Worm (Caenorhabditis elegans) whole organism, L2 larva: ENCODE measurements around the gene rpb-9.

Experiments
- C34F6.9 ChIP-seq: fragments of 150-350 bp; optimal IDR thresholded peaks from 2 replicates; lab custom pipeline; 2014; ENCODE audit warnings: missing biosample characterization, missing genetic modification characterization
- R02D3.7 ChIP-seq: fragments of 150-350 bp; optimal IDR thresholded peaks from 2 replicates; lab custom pipeline; 2014; ENCODE audit warnings: missing biosample characterization, missing genetic modification characterization
- Y55F3AM.14 ChIP-seq: fragments of 200-800 bp; sonication (Bioruptor generic); optimal IDR thresholded peaks from 2 replicates; lab custom pipeline; 2018; ENCODE audit warnings: mild to moderate bottlenecking, missing genetic modification characterization, missing compliant biosample characterization
- ZK546.5 ChIP-seq: sonication (generic microtip); optimal IDR thresholded peaks from 2 replicates; lab custom pipeline; 2017; ENCODE audit warnings: missing biosample characterization, missing genetic modification characterization
- aly-2 ChIP-seq: fragments of 150-350 bp; optimal IDR thresholded peaks from 2 replicates; lab custom pipeline; 2014; ENCODE audit warnings: missing biosample characterization, missing genetic modification characterization
- ama-1 ChIP-seq: fragments of 150-350 bp; optimal IDR thresholded peaks from 2 replicates; lab custom pipeline; 2018; ENCODE audit warnings: inconsistent platforms
- blmp-1 ChIP-seq: sonication (generic microtip); optimal IDR thresholded peaks from 2 replicates; lab custom pipeline; 2017; ENCODE audit warnings: missing genetic modification characterization, mild to moderate bottlenecking, missing compliant biosample characterization, antibody characterized with exemption, moderate library complexity; ENCODE audit not compliant: insufficient read depth
- ceh-16 ChIP-seq: fragments of 150-350 bp; optimal IDR thresholded peaks from 2 replicates; lab custom pipeline; 2014; ENCODE audit warnings: missing biosample characterization, missing genetic modification characterization
- ceh-82 ChIP-seq: fragments of 150-350 bp; optimal IDR thresholded peaks from 2 replicates; lab custom pipeline; 2014; ENCODE audit warnings: missing biosample characterization, missing genetic modification characterization
- crh-2 ChIP-seq: sonication (generic microtip); optimal IDR thresholded peaks from 2 replicates; lab custom pipeline; 2017; ENCODE audit warnings: missing biosample characterization, missing genetic modification characterization
- dmd-4 ChIP-seq: sonication (generic microtip); optimal IDR thresholded peaks from 2 replicates; lab custom pipeline; 2017; ENCODE audit warnings: missing biosample characterization, missing genetic modification characterization
- egl-27 ChIP-seq: sonication (generic microtip); optimal IDR thresholded peaks from 3 replicates; lab custom pipeline; 2017; ENCODE audit warnings: missing biosample characterization, missing genetic modification reagents, missing genetic modification characterization
- elt-1 ChIP-seq: fragments of 150-350 bp; optimal IDR thresholded peaks from 2 replicates; lab custom pipeline; 2014; ENCODE audit warnings: missing biosample characterization, missing genetic modification characterization
- elt-3 ChIP-seq: sonication (generic microtip); optimal IDR thresholded peaks from 2 replicates; lab custom pipeline; 2017; ENCODE audit warnings: missing biosample characterization, missing genetic modification characterization
- fos-1 ChIP-seq: fragments of 150-350 bp; optimal IDR thresholded peaks from 2 replicates; lab custom pipeline; 2014; ENCODE audit warnings: missing biosample characterization, missing genetic modification characterization
- gmeb-1 ChIP-seq: fragments of 150-350 bp; optimal IDR thresholded peaks from 2 replicates; lab custom pipeline; 2014; ENCODE audit warnings: missing biosample characterization, missing genetic modification characterization
- lin-11 ChIP-seq: fragments of 150-350 bp; sonication (generic microtip); optimal IDR thresholded peaks from 2 replicates; lab custom pipeline; 2014; ENCODE audit warnings: missing biosample characterization, missing genetic modification characterization, inconsistent platforms, mixed read lengths
- lin-13 ChIP-seq: fragments of 150-350 bp; optimal IDR thresholded peaks from 2 replicates; lab custom pipeline; 2014; ENCODE audit warnings: missing biosample characterization, missing genetic modification reagents, missing genetic modification characterization
- lin-39 ChIP-seq: fragments of 150-350 bp; optimal IDR thresholded peaks from 2 replicates; lab custom pipeline; 2014; ENCODE audit warnings: missing biosample characterization, missing genetic modification reagents, missing genetic modification characterization
- lsy-2 ChIP-seq, 2 experiments: fragments of 150-350 bp in 1 of 2; sonication (generic microtip) in 1 of 2; optimal IDR thresholded peaks; 2 replicates each; lab custom pipeline; 2014 to 2017; ENCODE audit warnings: missing biosample characterization in 2 of 2, missing genetic modification characterization in 2 of 2
- mab-5 ChIP-seq: fragments of 150-350 bp; optimal IDR thresholded peaks from 2 replicates; lab custom pipeline; 2014; ENCODE audit warnings: missing biosample characterization, missing genetic modification characterization
- mbf-1 ChIP-seq: sonication (generic microtip); optimal IDR thresholded peaks from 2 replicates; lab custom pipeline; 2017; ENCODE audit warnings: missing biosample characterization, missing genetic modification characterization
- mdl-1 ChIP-seq, 2 experiments: fragments of 150-350 bp in 1 of 2; sonication (generic microtip) in 1 of 2; optimal IDR thresholded peaks; 2 replicates each; lab custom pipeline; 2017; ENCODE audit warnings: missing biosample characterization in 2 of 2, missing genetic modification characterization in 2 of 2
- nhr-10 ChIP-seq: sonication (generic microtip); optimal IDR thresholded peaks from 2 replicates; lab custom pipeline; 2017; ENCODE audit warnings: missing biosample characterization, missing genetic modification characterization
- nhr-11 ChIP-seq: fragments of 150-350 bp; optimal IDR thresholded peaks from 2 replicates; lab custom pipeline; 2014; ENCODE audit warnings: missing biosample characterization, missing genetic modification characterization
- nhr-12 ChIP-seq: fragments of 150-350 bp; optimal IDR thresholded peaks from 2 replicates; lab custom pipeline; 2014; ENCODE audit warnings: missing biosample characterization, missing genetic modification characterization
- nhr-129 ChIP-seq: fragments of 150-350 bp; optimal IDR thresholded peaks from 2 replicates; lab custom pipeline; 2014; ENCODE audit warnings: missing biosample characterization, missing genetic modification characterization
- nhr-21 ChIP-seq: fragments of 150-350 bp; optimal IDR thresholded peaks from 2 replicates; lab custom pipeline; 2014; ENCODE audit warnings: missing biosample characterization, missing genetic modification characterization
- nhr-23 ChIP-seq: fragments of 150-350 bp; optimal IDR thresholded peaks from 2 replicates; lab custom pipeline; 2014; ENCODE audit warnings: missing biosample characterization, missing genetic modification reagents, missing genetic modification characterization
- nhr-237 ChIP-seq: fragments of 150-350 bp; optimal IDR thresholded peaks from 2 replicates; lab custom pipeline; 2014; ENCODE audit warnings: missing biosample characterization, missing genetic modification characterization
- nhr-25 ChIP-seq: fragments of 150-350 bp; sonication (generic microtip); optimal IDR thresholded peaks from 3 replicates; lab custom pipeline; 2014; ENCODE audit warnings: missing biosample characterization, missing genetic modification characterization
- nhr-6 ChIP-seq: fragments of 150-350 bp; optimal IDR thresholded peaks from 2 replicates; lab custom pipeline; 2014; ENCODE audit warnings: missing biosample characterization, missing genetic modification characterization
- nhr-77 ChIP-seq: fragments of 150-350 bp; optimal IDR thresholded peaks from 2 replicates; lab custom pipeline; 2014; ENCODE audit warnings: missing biosample characterization, missing genetic modification characterization
- peb-1 ChIP-seq: fragments of 150-350 bp; optimal IDR thresholded peaks from 2 replicates; lab custom pipeline; 2014; ENCODE audit warnings: missing biosample characterization, missing genetic modification characterization
- skn-1 ChIP-seq: sonication (generic microtip); optimal IDR thresholded peaks from 2 replicates; lab custom pipeline; 2017; ENCODE audit warnings: missing biosample characterization, missing genetic modification characterization
- sma-3 ChIP-seq: sonication (generic microtip); optimal IDR thresholded peaks from 2 replicates; lab custom pipeline; 2016; ENCODE audit warnings: missing genetic modification reagents, missing genetic modification characterization, missing compliant biosample characterization
- sma-9 ChIP-seq, 2 experiments: fragments of 150-350 bp in 1 of 2; sonication (generic microtip) in 1 of 2; optimal IDR thresholded peaks; 2 replicates each; lab custom pipeline; 2014 to 2016; ENCODE audit warnings: missing genetic modification characterization in 2 of 2, mild to moderate bottlenecking in 1 of 2, missing biosample characterization in 1 of 2, missing compliant biosample characterization in 1 of 2, missing genetic modification reagents in 1 of 2, moderate library complexity in 1 of 2
- snpc-4 ChIP-seq: fragments of 150-350 bp; optimal IDR thresholded peaks from 2 replicates; lab custom pipeline; 2014; ENCODE audit warnings: missing biosample characterization, missing genetic modification characterization
- unc-39 ChIP-seq: fragments of 150-350 bp; optimal IDR thresholded peaks from 2 replicates; lab custom pipeline; 2014; ENCODE audit warnings: missing biosample characterization, missing genetic modification characterization
- unc-55 ChIP-seq: fragments of 150-350 bp; sonication (generic microtip); optimal IDR thresholded peaks from 3 replicates; lab custom pipeline; 2014; ENCODE audit warnings: missing biosample characterization, missing genetic modification reagents, missing genetic modification characterization
- unc-62 ChIP-seq: fragments of 150-350 bp; optimal IDR thresholded peaks from 2 replicates; lab custom pipeline; 2014; ENCODE audit warnings: missing biosample characterization, missing genetic modification reagents, missing genetic modification characterization
- zag-1 ChIP-seq: fragments of 150-350 bp; optimal IDR thresholded peaks from 2 replicates; lab custom pipeline; 2014; ENCODE audit warnings: missing biosample characterization, missing genetic modification characterization
- ztf-1 ChIP-seq: fragments of 200-800 bp; sonication (Bioruptor generic); conservative IDR thresholded peaks from 2 replicates; pipeline ENCODE4 v1.3.6; 2022; ENCODE audit warnings: missing genetic modification characterization, missing compliant biosample characterization
- ztf-11 ChIP-seq: sonication (generic microtip); optimal IDR thresholded peaks from 2 replicates; lab custom pipeline; 2017; ENCODE audit warnings: missing biosample characterization, missing genetic modification characterization
- ztf-4 ChIP-seq: fragments of 150-350 bp; optimal IDR thresholded peaks from 2 replicates; lab custom pipeline; 2014; ENCODE audit warnings: missing biosample characterization, missing genetic modification characterization

Gene rpb-9

DNA sequence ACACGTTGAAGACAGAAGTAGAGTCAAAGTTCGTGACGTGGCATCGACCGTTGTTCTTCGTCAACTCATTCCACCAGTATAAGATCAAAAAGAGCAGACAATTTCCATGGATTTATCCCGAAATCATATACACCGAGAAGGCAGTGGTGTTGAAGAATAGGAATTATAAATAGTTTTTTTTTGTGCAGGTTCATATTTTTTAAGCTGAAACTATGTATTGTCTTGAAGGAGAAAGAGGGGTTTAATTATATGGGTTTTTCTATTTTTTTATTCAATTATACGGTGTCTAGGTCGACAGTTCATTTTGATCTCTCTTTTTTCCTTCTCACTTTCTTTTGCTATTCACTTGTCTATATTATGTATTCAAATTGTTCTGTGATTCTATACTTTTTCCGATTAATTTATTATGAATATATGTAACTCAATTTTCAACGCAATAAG, 27.0 kb upstream of the rpb-9 start (continued):
- TF ChIP-seq ceh-16 (peak; percentile 50), nhr-6 (tag; lab: Kevin White, UChicago) (peak; percentile 21), unc-39 (no peak), C34F6.9 (tag; lab: Kevin White, UChicago) (no peak), nhr-23 (no peak), lin-39 (no peak), sma-3 (GFP tag; lab: Kevin White, UChicago) (peak; percentile 90), sma-9 (GFP tag; optimal IDR thresholded peaks at IDR 0.05; lab: Kevin White, UChicago) (no peak), sma-9 (tag; optimal IDR thresholded peaks at IDR 0.05; lab: Kevin White, UChicago) (no peak), elt-1 (tag; lab: Kevin White, UChicago) (no peak), ztf-4 (tag; lab: Kevin White, UChicago) (peak; percentile 73)

DNA sequence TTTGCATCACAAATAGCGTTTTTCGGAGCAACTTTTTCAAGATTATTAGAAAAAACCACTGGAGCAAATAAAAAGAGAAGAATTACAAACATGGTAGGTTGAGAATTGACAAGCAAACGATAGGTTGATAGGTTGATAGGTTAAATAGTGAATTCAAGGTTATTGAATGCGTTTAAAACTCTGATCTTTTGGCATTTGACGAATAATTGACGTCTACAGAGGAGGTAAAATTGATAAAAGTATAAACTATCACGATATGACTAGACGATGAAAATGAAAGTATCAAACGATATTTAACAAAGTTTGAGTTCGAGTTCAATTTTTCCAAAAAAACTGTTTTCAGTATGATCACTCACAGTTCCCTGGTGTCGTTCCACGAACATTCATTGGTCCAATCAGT, 23.8 kb upstream of the rpb-9 start, which contains the start of gene ZC513.14:
ZC513.14 (minus strand) TSS at position 101 of the 400 bp plus-strand sequence.
- TF ChIP-seq ceh-82 = no peak
- TF ChIP-seq R02D3.7 = no peak
- TF ChIP-seq nhr-129 = no peak
- no peak for TF ChIP-seq mbf-1 (tag; lab: Kevin White, UChicago)
- no peak for TF ChIP-seq ceh-16
- TF ChIP-seq Y55F3AM.14 (GFP tag; lab: Kevin White, UChicago) = no peak

- TF ChIP-seq nhr-10 (tag; lab: Kevin White, UChicago) = no peak
- TF ChIP-seq sma-3 (GFP tag; lab: Kevin White, UChicago) = no peak
- no peak for TF ChIP-seq ceh-82
- TF ChIP-seq sma-9 (GFP tag; optimal IDR thresholded peaks at IDR 0.05; lab: Kevin White, UChicago) = no peak
- no peak for TF ChIP-seq sma-9 (tag; optimal IDR thresholded peaks at IDR 0.05; lab: Kevin White, UChicago)
- TF ChIP-seq unc-39 = no peak
- TF ChIP-seq lin-11 (tag; lab: Kevin White, UChicago) = no peak
- no peak for TF ChIP-seq nhr-21
- no peak for TF ChIP-seq blmp-1 (tag; lab: Kevin White, UChicago)
- no peak for TF ChIP-seq Y55F3AM.14 (GFP tag; lab: Kevin White, UChicago)
- no peak for TF ChIP-seq lsy-2 (tag; optimal IDR thresholded peaks at IDR 0.05; lab: Kevin White, UChicago)
- TF ChIP-seq fos-1 = no peak
- TF ChIP-seq aly-2 = no peak
- TF ChIP-seq skn-1 (tag; lab: Kevin White, UChicago) = no peak
- no peak for TF ChIP-seq ztf-11 (tag; lab: Kevin White, UChicago)
- no peak for TF ChIP-seq nhr-11 (tag; lab: Kevin White, UChicago)
- TF ChIP-seq crh-2 (tag; lab: Kevin White, UChicago) = no peak
- no peak for TF ChIP-seq peb-1 (tag; lab: Kevin White, UChicago)
- no peak for TF ChIP-seq dmd-4 (tag; lab: Kevin White, UChicago)
These were observed 22.7 kb upstream of the rpb-9 start, which contains the start of gene algn-12 for ce11 chrV:8034811-8035210. TSS of gene algn-12 (plus strand) at chrV:8035111.

- TF ChIP-seq nhr-12 (tag; lab: Kevin White, UChicago) (no peak), dmd-4 (tag; lab: Kevin White, UChicago) (no peak), nhr-6 (tag; lab: Kevin White, UChicago) (no peak), snpc-4 (tag; lab: Kevin White, UChicago) (no peak), unc-62 (GFP tag; lab: Kevin White, UChicago) (no peak), lin-39 (no peak), unc-55 (GFP tag; lab: Kevin White, UChicago) (peak; percentile 64), ceh-16 (no peak), nhr-11 (tag; lab: Kevin White, UChicago) (no peak), ZK546.5 (tag; lab: Kevin White, UChicago) (no peak), peb-1 (tag; lab: Kevin White, UChicago) (no peak), ama-1 (lab: Kevin White, UChicago) (no peak), lin-13 (GFP tag; lab: Kevin White, UChicago) (peak; percentile 35), nhr-237 (tag; lab: Kevin White, UChicago) (no peak), ztf-11 (tag; lab: Kevin White, UChicago) (no peak), ceh-82 (no peak), unc-39 (no peak), nhr-23 (no peak), Y55F3AM.14 (GFP tag; lab: Kevin White, UChicago) (no peak), zag-1 (tag; lab: Kevin White, UChicago) (no peak), mdl-1 (tag; optimal IDR thresholded peaks at IDR 0.05; lab: Kevin White, UChicago) (no peak), gmeb-1 (peak; percentile 97), nhr-10 (tag; lab: Kevin White, UChicago) (no peak), elt-3 (tag; lab: Kevin White, UChicago) (no peak), nhr-25 (tag; lab: Kevin White, UChicago) (peak; percentile 29), mab-5 (tag; lab: Kevin White, UChicago) (no peak), egl-27 (tag; lab: Kevin White, UChicago) (peak; percentile 4), nhr-21 (peak; percentile 48), fos-1 (no peak), ztf-4 (tag; lab: Kevin White, UChicago) (no peak), sma-3 (GFP tag; lab: Kevin White, UChicago) (peak; percentile 43), blmp-1 (tag; lab: Kevin White, UChicago) (no peak), C34F6.9 (tag; lab: Kevin White, UChicago) (peak; percentile 66), nhr-77 (tag; lab: Kevin White, UChicago) (no peak), nhr-129 (peak; percentile 13), ztf-1 (GFP tag; lab: Robert Waterston, UW) (no peak), crh-2 (tag; lab: Kevin White, UChicago) (peak; percentile 50)
These were observed 19.0 kb upstream of the rpb-9 start, which contains the start of gene vars-1 for ce11 chrV:8031121-8031520. TSS of gene vars-1 (plus strand) at chrV:8031411.
